Worm (Caenorhabditis elegans) whole organism, L3 larva: Measurements from ENCODE around the gene Y6E2A.1.

ENCODE experiments used
- R02D3.7 ChIP-seq: fragments of 150-350 bp; optimal IDR thresholded peaks from 2 replicates; lab custom pipeline; 2014; ENCODE audit warnings: missing biosample characterization, missing genetic modification characterization
- ZK546.5 ChIP-seq: sonication (generic microtip); optimal IDR thresholded peaks from 2 replicates; lab custom pipeline; 2017; ENCODE audit warnings: missing biosample characterization, missing genetic modification characterization
- ama-1 ChIP-seq: fragments of 150-350 bp; optimal IDR thresholded peaks from 2 replicates; lab custom pipeline; 2018
- ceh-28 ChIP-seq: fragments of 150-350 bp; optimal IDR thresholded peaks from 2 replicates; lab custom pipeline; 2014; ENCODE audit warnings: missing biosample characterization, missing genetic modification reagents, missing genetic modification characterization
- egl-27 ChIP-seq: sonication (generic microtip); optimal IDR thresholded peaks from 4 replicates; lab custom pipeline; 2017; ENCODE audit warnings: missing biosample characterization, missing genetic modification reagents, missing genetic modification characterization
- nhr-12 ChIP-seq: fragments of 150-350 bp; optimal IDR thresholded peaks from 2 replicates; lab custom pipeline; 2014; ENCODE audit warnings: missing biosample characterization, missing genetic modification characterization
- nhr-23 ChIP-seq: fragments of 150-350 bp; optimal IDR thresholded peaks from 2 replicates; lab custom pipeline; 2014; ENCODE audit warnings: missing biosample characterization, missing genetic modification reagents, missing genetic modification characterization
- nhr-25 ChIP-seq: sonication (generic microtip); optimal IDR thresholded peaks from 2 replicates; lab custom pipeline; 2017; ENCODE audit warnings: missing biosample characterization, missing genetic modification characterization
- pha-4 ChIP-seq: fragments of 150-350 bp; optimal IDR thresholded peaks from 2 replicates; lab custom pipeline; 2014; ENCODE audit warnings: missing biosample characterization, missing genetic modification reagents, missing genetic modification characterization
- snpc-4 ChIP-seq: fragments of 150-350 bp; optimal IDR thresholded peaks from 2 replicates; lab custom pipeline; 2014; ENCODE audit warnings: missing biosample characterization, missing genetic modification characterization
- unc-39 ChIP-seq: sonication (generic microtip); optimal IDR thresholded peaks from 4 replicates; lab custom pipeline; 2017; ENCODE audit warnings: missing biosample characterization, missing genetic modification characterization
- unc-62 ChIP-seq: fragments of 150-350 bp; sonication (generic microtip); optimal IDR thresholded peaks from 4 replicates; lab custom pipeline; 2014; ENCODE audit warnings: missing biosample characterization, missing genetic modification reagents, missing genetic modification characterization
- ztf-4 ChIP-seq: fragments of 150-350 bp; optimal IDR thresholded peaks from 2 replicates; lab custom pipeline; 2014; ENCODE audit warnings: missing biosample characterization, missing genetic modification characterization

DNA sequence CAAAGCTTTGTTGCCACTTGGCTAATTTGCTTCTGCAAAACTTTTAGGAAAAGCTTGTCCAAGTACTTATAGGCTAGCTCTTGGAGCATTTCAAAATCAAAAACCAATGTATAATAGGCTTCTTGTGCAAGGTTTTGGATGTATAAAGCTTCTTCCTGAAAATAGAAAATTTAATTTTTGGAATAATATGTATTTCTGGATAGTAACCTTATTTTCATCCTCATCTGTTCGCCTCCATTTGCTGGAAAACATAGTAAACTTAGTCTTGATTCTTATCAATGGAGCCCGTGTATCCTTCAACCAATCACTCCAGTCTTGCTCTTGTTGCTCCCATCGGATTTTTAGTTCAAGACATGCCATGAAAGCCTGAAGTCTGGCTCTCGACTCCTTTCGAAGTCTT is 6.4 kb upstream of the Y6E2A.1 start, which contains the start of gene Y6E2A.4:
- TF ChIP-seq ZK546.5 (tag; lab: Kevin White, UChicago) (no peak), nhr-23 (no peak), unc-39 (no peak), R02D3.7 (tag; lab: Kevin White, UChicago) (no peak), nhr-12 (tag; lab: Kevin White, UChicago) (no peak), pha-4 (no peak), ama-1 (no peak), nhr-25 (no peak), ceh-28 (tag; lab: Kevin White, UChicago) (no peak), snpc-4 (tag; lab: Kevin White, UChicago) (no peak), ztf-4 (no peak), unc-62 (GFP tag; lab: Kevin White, UChicago) (no peak), egl-27 (tag; lab: Kevin White, UChicago) (no peak)
